Worm (Caenorhabditis elegans) whole organism, young adult: ENCODE measurements around the gene F49H6.15.

Source experiments
- ama-1 ChIP-seq, 3 experiments: fragments of 150-350 bp in 1 of 3; sonication (generic microtip) in 2 of 3; optimal IDR thresholded peaks; 2 replicates each; lab custom pipeline; 2014 to 2018; ENCODE audit warnings: missing biosample characterization in 2 of 3, missing genetic modification characterization in 2 of 3, missing genetic modification reagents in 2 of 3
- cebp-1 ChIP-seq, 2 experiments: fragments of 200-800 bp in 1 of 2; sonication (Bioruptor generic) in 1 of 2; sonication (generic microtip) in 1 of 2; IDR thresholded peaks in 1 of 2; optimal IDR thresholded peaks in 1 of 2; 2 replicates each; pipeline versions ENCODE4 v1.3.6 to Lab custom; 2017 to 2022; ENCODE audit warnings: missing compliant biosample characterization in 2 of 2, missing genetic modification characterization in 2 of 2, mild to moderate bottlenecking in 1 of 2, missing genetic modification reagents in 1 of 2, moderate library complexity in 1 of 2
- ceh-40 ChIP-seq: fragments of 200-800 bp; sonication (Bioruptor generic); IDR thresholded peaks from 2 replicates; pipeline ENCODE4 v1.3.6; 2022; ENCODE audit warnings: missing genetic modification characterization, missing compliant biosample characterization
- ceh-79 ChIP-seq: sonication (generic microtip); optimal IDR thresholded peaks from 2 replicates; lab custom pipeline; 2017; ENCODE audit warnings: mild to moderate bottlenecking, missing genetic modification characterization, missing compliant biosample characterization
- sptf-2 ChIP-seq: fragments of 200-800 bp; sonication (Bioruptor generic); optimal IDR thresholded peaks from 2 replicates; lab custom pipeline; 2018; ENCODE audit warnings: mild to moderate bottlenecking, missing genetic modification characterization, missing compliant biosample characterization

DNA sequence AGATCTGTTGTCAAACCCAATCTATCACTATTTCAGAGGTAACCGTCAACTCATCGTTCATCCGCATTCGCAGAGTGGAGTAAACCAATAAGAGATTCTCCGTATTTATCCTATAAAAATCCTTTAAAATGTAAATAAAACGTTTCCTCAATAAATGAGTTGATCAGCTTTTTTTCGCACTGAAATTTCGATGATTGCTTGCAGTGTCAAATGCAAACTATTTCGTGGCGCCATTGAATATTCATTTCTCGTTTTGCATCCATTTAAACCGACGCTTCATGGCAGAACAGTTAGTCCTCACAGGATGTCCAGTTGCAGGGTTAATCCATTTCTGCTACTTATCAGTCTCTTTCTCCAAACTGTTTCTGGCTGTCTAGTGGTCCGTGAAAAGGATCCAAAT is 35.4 kb upstream of the F49H6.15 start, which contains the start of gene F28B1.9:
- TF ChIP-seq ceh-40 (GFP tag; lab: Robert Waterston, UW) = no peak
- TF ChIP-seq ama-1 (optimal IDR thresholded peaks at IDR 0.05; lab: Kevin White, UChicago) = no peak
- TF ChIP-seq ama-1 (GFP tag; optimal IDR thresholded peaks at IDR 0.05; lab: Kevin White, UChicago) = no peak
- no peak for TF ChIP-seq sptf-2 (GFP tag; lab: Kevin White, UChicago)
- no peak for TF ChIP-seq ceh-79
- no peak for TF ChIP-seq cebp-1 (GFP tag; IDR thresholded peaks at IDR 0.05; lab: Robert Waterston, UW)
- TF ChIP-seq cebp-1 (tag; optimal IDR thresholded peaks at IDR 0.05; lab: Kevin White, UChicago) = no peak
